Worm (Caenorhabditis elegans) whole organism, L1 larva: ENCODE measurements around the gene cid-1.

Experiments used
- ces-1 ChIP-seq: fragments of 150-350 bp; optimal IDR thresholded peaks from 2 replicates; lab custom pipeline; 2014; ENCODE audit warnings: missing biosample characterization, missing genetic modification reagents, missing genetic modification characterization
- fkh-10 ChIP-seq: sonication (generic microtip); optimal IDR thresholded peaks from 2 replicates; lab custom pipeline; 2017; ENCODE audit warnings: missing biosample characterization, missing genetic modification reagents, missing genetic modification characterization
- jun-1 ChIP-seq: fragments of 150-350 bp; optimal IDR thresholded peaks from 2 replicates; lab custom pipeline; 2014; ENCODE audit warnings: missing biosample characterization, missing genetic modification reagents, missing genetic modification characterization
- mep-1 ChIP-seq: fragments of 150-350 bp; optimal IDR thresholded peaks from 2 replicates; lab custom pipeline; 2014; ENCODE audit warnings: missing biosample characterization, missing genetic modification characterization
- nhr-77 ChIP-seq: fragments of 150-350 bp; optimal IDR thresholded peaks from 2 replicates; lab custom pipeline; 2014; ENCODE audit warnings: missing biosample characterization, missing genetic modification characterization
- snpc-4 ChIP-seq: fragments of 150-350 bp; optimal IDR thresholded peaks from 2 replicates; lab custom pipeline; 2014; ENCODE audit warnings: missing biosample characterization, missing genetic modification characterization

ce11 chrIII:5165211-5165610 is 8.5 kb upstream of the cid-1 start, which contains the start of gene T10F2.2:
- TF ChIP-seq mep-1 (tag; lab: Kevin White, UChicago) (no peak), snpc-4 (tag; lab: Kevin White, UChicago) (no peak), jun-1 (no peak), nhr-77 (no peak), fkh-10 (GFP tag; lab: Kevin White, UChicago) (no peak), ces-1 (GFP tag; lab: Kevin White, UChicago) (no peak)
